Worm (Caenorhabditis elegans) whole organism, early embryonic: ENCODE measurements around the gene T05C12.8.

Source experiments
- B0310.2 ChIP-seq: sonication (generic microtip); optimal IDR thresholded peaks from 2 replicates; lab custom pipeline; 2016; ENCODE audit warnings: mild to moderate bottlenecking, missing genetic modification characterization, missing compliant biosample characterization
- F13C5.2 ChIP-seq: sonication (generic microtip); optimal IDR thresholded peaks from 2 replicates; lab custom pipeline; 2017; ENCODE audit warnings: mild to moderate bottlenecking, missing genetic modification characterization, inconsistent platforms, missing compliant biosample characterization
- aly-1 ChIP-seq: sonication (generic microtip); optimal IDR thresholded peaks from 2 replicates; lab custom pipeline; 2016; ENCODE audit warnings: missing genetic modification characterization, missing compliant biosample characterization
- ama-1 ChIP-seq: fragments of 150-350 bp; optimal IDR thresholded peaks from 2 replicates; lab custom pipeline; 2014
- ceh-13 ChIP-seq: fragments of 200-800 bp; sonication (Bioruptor generic); optimal IDR thresholded peaks from 2 replicates; lab custom pipeline; 2018; ENCODE audit warnings: mild to moderate bottlenecking, missing genetic modification characterization, missing compliant biosample characterization
- ceh-36 ChIP-seq: sonication (generic microtip); optimal IDR thresholded peaks from 2 replicates; lab custom pipeline; 2016; ENCODE audit warnings: missing genetic modification characterization, inconsistent platforms, missing compliant biosample characterization
- ets-7 ChIP-seq: sonication (generic microtip); optimal IDR thresholded peaks from 2 replicates; lab custom pipeline; 2016; ENCODE audit warnings: missing genotype, missing genetic modification characterization, missing compliant biosample characterization
- flt-1 ChIP-seq: fragments of 200-800 bp; sonication (Bioruptor generic); IDR thresholded peaks from 2 replicates; pipeline ENCODE4 v1.3.6; 2022; ENCODE audit warnings: missing genetic modification characterization, missing compliant biosample characterization
- hmbx-1 ChIP-seq: sonication (generic microtip); optimal IDR thresholded peaks from 2 replicates; lab custom pipeline; 2016; ENCODE audit warnings: mild to moderate bottlenecking, missing genetic modification characterization, missing compliant biosample characterization
- hmg-4 ChIP-seq: fragments of 200-800 bp; sonication (Bioruptor generic); optimal IDR thresholded peaks from 2 replicates; lab custom pipeline; 2018; ENCODE audit warnings: mild to moderate bottlenecking, missing genetic modification characterization, missing compliant biosample characterization
- hnd-1 ChIP-seq: sonication (generic microtip); optimal IDR thresholded peaks from 2 replicates; lab custom pipeline; 2016; ENCODE audit warnings: missing genetic modification characterization, missing compliant biosample characterization
- pes-1 ChIP-seq: fragments of 200-800 bp; sonication (Bioruptor generic); IDR thresholded peaks from 2 replicates; pipeline ENCODE4 v1.3.6; 2022; ENCODE audit warnings: missing genetic modification reagents, missing genetic modification characterization, missing compliant biosample characterization
- scrt-1 ChIP-seq: fragments of 200-800 bp; sonication (Bioruptor generic); IDR thresholded peaks from 2 replicates; pipeline ENCODE4 v1.3.6; 2022; ENCODE audit warnings: missing genetic modification characterization, missing compliant biosample characterization
- sea-1 ChIP-seq: fragments of 200-800 bp; sonication (Bioruptor generic); conservative IDR thresholded peaks from 2 replicates; pipeline ENCODE4 v1.3.6; 2022; ENCODE audit warnings: missing genetic modification characterization, missing compliant biosample characterization
- tbx-11 ChIP-seq: fragments of 200-800 bp; sonication (Bioruptor generic); IDR thresholded peaks from 2 replicates; pipeline ENCODE4 v1.3.6; 2022; ENCODE audit warnings: missing genetic modification characterization, missing compliant biosample characterization
- tbx-37 ChIP-seq: fragments of 200-800 bp; sonication (Bioruptor generic); conservative IDR thresholded peaks from 2 replicates; pipeline ENCODE4 v1.3.6; 2022; ENCODE audit warnings: missing genetic modification reagents, missing genetic modification characterization, missing compliant biosample characterization
- tra-4 ChIP-seq: sonication (generic microtip); optimal IDR thresholded peaks from 2 replicates; lab custom pipeline; 2017; ENCODE audit warnings: missing genetic modification characterization, missing compliant biosample characterization

Gene T05C12.8

ce11 chrII:8212680-8213079 is 22.3 kb upstream of the T05C12.8 start, which contains the start of gene twk-3:
twk-3 (minus strand) TSS chrII:8212780.
- no peak for TF ChIP-seq ama-1
- no peak for TF ChIP-seq sea-1
- no peak for TF ChIP-seq ceh-13 (GFP tag; lab: Kevin White, UChicago)
- no peak for TF ChIP-seq flt-1 (GFP tag; lab: Robert Waterston, UW)
- no peak for TF ChIP-seq hmg-4 (GFP tag; lab: Kevin White, UChicago)
- TF ChIP-seq hnd-1: no peak
- TF ChIP-seq ets-7: no peak
- TF ChIP-seq scrt-1 (GFP tag; lab: Robert Waterston, UW): no peak
- no peak for TF ChIP-seq aly-1
- TF ChIP-seq tra-4 (tag; lab: Kevin White, UChicago): no peak
- TF ChIP-seq F13C5.2 (tag; lab: Kevin White, UChicago): no peak
- no peak for TF ChIP-seq B0310.2 (tag; lab: Kevin White, UChicago)
- no peak for TF ChIP-seq tbx-37

DNA sequence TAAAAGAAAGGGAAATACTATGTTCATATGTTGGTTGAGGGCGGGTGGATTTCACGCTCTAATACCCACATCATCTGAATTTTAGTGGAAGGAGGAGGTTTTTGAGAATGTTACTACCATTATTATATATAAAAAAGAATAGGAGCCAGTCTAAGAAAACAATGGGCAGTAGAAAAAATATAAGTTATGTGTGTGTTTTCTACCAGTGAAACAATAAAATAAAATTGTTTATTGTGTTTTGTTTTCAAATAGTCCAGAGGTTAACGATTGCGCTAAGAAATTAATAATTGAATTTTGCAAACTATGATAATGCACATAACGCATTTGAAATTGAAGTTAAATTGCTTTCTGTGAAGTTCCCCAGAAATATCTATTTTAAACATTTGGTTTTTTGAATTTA is 19.1 kb upstream of the T05C12.8 start, which contains the start of gene M110.8:
TSS of gene M110.8 (minus strand) at position 101 of the 400 bp plus-strand sequence.
- TF ChIP-seq ceh-36 (tag; lab: Kevin White, UChicago): no peak
- TF ChIP-seq hmbx-1 (tag; lab: Kevin White, UChicago): no peak
- no peak for TF ChIP-seq F13C5.2 (tag; lab: Kevin White, UChicago)
- no peak for TF ChIP-seq ceh-13 (GFP tag; lab: Kevin White, UChicago)
- TF ChIP-seq hnd-1: no peak
- no peak for TF ChIP-seq B0310.2 (tag; lab: Kevin White, UChicago)
- no peak for TF ChIP-seq ama-1
- no peak for TF ChIP-seq flt-1 (GFP tag; lab: Robert Waterston, UW)
- TF ChIP-seq tra-4 (tag; lab: Kevin White, UChicago): no peak
- TF ChIP-seq hmg-4 (GFP tag; lab: Kevin White, UChicago): no peak
- TF ChIP-seq tbx-11 (GFP tag; lab: Robert Waterston, UW): no peak
- no peak for TF ChIP-seq pes-1 (GFP tag; lab: Robert Waterston, UW)
- no peak for TF ChIP-seq aly-1
- TF ChIP-seq scrt-1 (GFP tag; lab: Robert Waterston, UW): no peak
- TF ChIP-seq sea-1: no peak
- no peak for TF ChIP-seq ets-7
- TF ChIP-seq tbx-37: no peak

- no peak for TF ChIP-seq aly-1
- no peak for TF ChIP-seq hmg-4 (GFP tag; lab: Kevin White, UChicago)
- TF ChIP-seq hmbx-1 (tag; lab: Kevin White, UChicago): no peak
Measured at ce11 chrII:8205612-8206011, 15.3 kb upstream of the T05C12.8 start.

DNA sequence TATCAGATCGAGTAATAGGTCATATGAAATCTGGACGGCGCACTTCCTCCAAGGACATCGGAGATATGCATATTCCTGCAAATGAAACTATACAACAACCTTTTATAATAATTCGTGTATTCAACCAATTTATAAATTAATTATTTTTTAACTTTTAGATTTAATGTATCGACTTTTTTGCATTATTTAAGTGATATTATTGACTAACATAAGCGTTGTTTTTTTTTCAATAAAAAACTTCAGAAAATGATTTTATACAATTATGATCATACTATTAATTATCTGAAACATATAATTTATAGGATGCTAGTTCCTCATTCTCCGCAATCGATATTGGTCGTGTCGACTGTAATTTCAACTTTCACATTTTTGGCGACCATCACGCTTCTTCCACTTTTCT is 13.7 kb upstream of the T05C12.8 start, which contains the start of gene col-76:
TSS of gene col-76 (plus strand) at position 301 of the 400 bp plus-strand sequence.
- TF ChIP-seq ceh-36 (tag; lab: Kevin White, UChicago) (no peak), ets-7 (no peak), pes-1 (GFP tag; lab: Robert Waterston, UW) (no peak), F13C5.2 (tag; lab: Kevin White, UChicago) (no peak), B0310.2 (tag; lab: Kevin White, UChicago) (no peak), hnd-1 (no peak), tbx-11 (GFP tag; lab: Robert Waterston, UW) (no peak), flt-1 (GFP tag; lab: Robert Waterston, UW) (no peak), tbx-37 (no peak), ama-1 (no peak), tra-4 (tag; lab: Kevin White, UChicago) (no peak), scrt-1 (GFP tag; lab: Robert Waterston, UW) (no peak), ceh-13 (GFP tag; lab: Kevin White, UChicago) (no peak), hmg-4 (GFP tag; lab: Kevin White, UChicago) (no peak), hmbx-1 (tag; lab: Kevin White, UChicago) (no peak), sea-1 (no peak), aly-1 (no peak)

ce11 chrII:8199803-8200202 is 9.4 kb upstream of the T05C12.8 start:
- TF ChIP-seq hmbx-1 (tag; lab: Kevin White, UChicago) (no peak), hnd-1 (no peak), flt-1 (GFP tag; lab: Robert Waterston, UW) (no peak), scrt-1 (GFP tag; lab: Robert Waterston, UW) (no peak), pes-1 (GFP tag; lab: Robert Waterston, UW) (no peak), B0310.2 (tag; lab: Kevin White, UChicago) (no peak), F13C5.2 (tag; lab: Kevin White, UChicago) (no peak), ceh-13 (GFP tag; lab: Kevin White, UChicago) (no peak), sea-1 (no peak), tbx-11 (GFP tag; lab: Robert Waterston, UW) (no peak), ceh-36 (tag; lab: Kevin White, UChicago) (no peak), tbx-37 (no peak), ama-1 (no peak), aly-1 (no peak), tra-4 (tag; lab: Kevin White, UChicago) (no peak), hmg-4 (GFP tag; lab: Kevin White, UChicago) (no peak), ets-7 (no peak)

DNA sequence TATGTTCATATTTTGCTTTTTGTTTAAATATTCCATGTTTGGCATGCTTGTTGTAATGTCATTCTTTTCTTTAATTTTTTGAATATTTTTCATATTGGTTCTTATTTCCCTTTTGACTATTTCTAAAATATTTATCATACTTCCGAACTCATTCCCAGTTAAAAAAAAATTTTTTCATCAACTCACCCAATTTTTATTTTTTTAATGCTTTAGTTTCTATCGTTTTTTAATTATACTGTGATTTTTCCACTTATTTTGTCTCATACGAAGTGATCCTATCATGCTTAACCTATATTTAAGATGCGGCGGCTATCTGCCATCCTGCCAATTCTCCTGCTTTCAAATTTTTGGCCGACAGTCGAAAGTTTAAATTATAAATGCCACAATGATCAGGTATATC is 8.1 kb upstream of the T05C12.8 start, which contains the start of gene qua-1:
TSS of gene qua-1 (plus strand) at position 301 of the 400 bp plus-strand sequence.
- TF ChIP-seq pes-1 (GFP tag; lab: Robert Waterston, UW) (no peak), scrt-1 (GFP tag; lab: Robert Waterston, UW) (no peak), sea-1 (no peak), aly-1 (no peak), hmg-4 (GFP tag; lab: Kevin White, UChicago) (no peak), flt-1 (GFP tag; lab: Robert Waterston, UW) (no peak), B0310.2 (tag; lab: Kevin White, UChicago) (no peak), ets-7 (no peak)

ce11 chrII:8193922-8194321 is 3.6 kb upstream of the T05C12.8 start:
- TF ChIP-seq tra-4 (tag; lab: Kevin White, UChicago) (no peak), flt-1 (GFP tag; lab: Robert Waterston, UW) (no peak), sea-1 (no peak), ets-7 (no peak), hnd-1 (no peak), pes-1 (GFP tag; lab: Robert Waterston, UW) (no peak), scrt-1 (GFP tag; lab: Robert Waterston, UW) (no peak), hmg-4 (GFP tag; lab: Kevin White, UChicago) (no peak), F13C5.2 (tag; lab: Kevin White, UChicago) (no peak), hmbx-1 (tag; lab: Kevin White, UChicago) (no peak), tbx-37 (no peak), tbx-11 (GFP tag; lab: Robert Waterston, UW) (no peak), ceh-13 (GFP tag; lab: Kevin White, UChicago) (no peak), ama-1 (no peak), B0310.2 (tag; lab: Kevin White, UChicago) (no peak), ceh-36 (tag; lab: Kevin White, UChicago) (no peak), aly-1 (no peak)
